Fruit fly (Drosophila melanogaster): ENCODE results near the gene CG2200.

The CG2200 gene

dm6 chrX:13109583-13110126 lies 15.6 kb downstream of the CG2200 start (continued):
- TF ChIP-seq scrt (GFP tag; optimal IDR thresholded peaks at IDR 0.05) (no peak), CG8089 (GFP tag; optimal IDR thresholded peaks at IDR 0.05) (no peak), CG32532 (GFP tag; IDR thresholded peaks at IDR 0.05) (peak; percentile 64; the same call in 1 of the 2 replicates), pum (GFP tag; optimal IDR thresholded peaks at IDR 0.05) (no peak), CG2199 (GFP tag; IDR thresholded peaks at IDR 0.05) (no peak), CG10321 (GFP tag; IDR thresholded peaks at IDR 0.05) (peak; percentile 44; the same call in 1 of the 2 replicates), wor (GFP tag; IDR thresholded peaks at IDR 0.05) (no peak), CG17802 (tag; optimal IDR thresholded peaks at IDR 0.05) (no peak), CHES-1-like (GFP tag; optimal IDR thresholded peaks at IDR 0.05) (no peak), CG7271 (tag; optimal IDR thresholded peaks at IDR 0.05) (no peak), eve (GFP tag; optimal IDR thresholded peaks at IDR 0.05) (no peak), Doc2 (GFP tag; IDR thresholded peaks at IDR 0.05) (no peak), CG4730 (GFP tag; IDR thresholded peaks at IDR 0.05) (0 out of 2 replicates have a peak, but pooled peaks have one; percentile 13), Asciz (GFP tag; optimal IDR thresholded peaks at IDR 0.05) (no peak), CG8765 (GFP tag; IDR thresholded peaks at IDR 0.05) (no peak), gfzf (GFP tag; optimal IDR thresholded peaks at IDR 0.05) (no peak), CG13123 (GFP tag; optimal IDR thresholded peaks at IDR 0.05) (no peak), PHDP (tag; optimal IDR thresholded peaks at IDR 0.05) (peak; percentile 63), CG10565 (GFP tag; optimal IDR thresholded peaks at IDR 0.05) (no peak), nom (GFP tag; optimal IDR thresholded peaks at IDR 0.05) (no peak), CG11696 (GFP tag; IDR thresholded peaks at IDR 0.05) (0 out of 2 replicates have a peak, but pooled peaks have one; percentile 32), CG17359 (tag; optimal IDR thresholded peaks at IDR 0.05) (peak; percentile 64), CG16813 (GFP tag; IDR thresholded peaks at IDR 0.05; ENCODE audit: partially characterized antibody) (no peak), Hand (GFP tag; optimal IDR thresholded peaks at IDR 0.05) (no peak), ham (GFP tag; IDR thresholded peaks at IDR 0.05) (no peak), CG3726 (GFP tag; IDR thresholded peaks at IDR 0.05) (no peak), CG3065 (GFP tag; optimal IDR thresholded peaks at IDR 0.05) (no peak), CG15696 (tag; optimal IDR thresholded peaks at IDR 0.05) (no peak), onecut (GFP tag; IDR thresholded peaks at IDR 0.05) (no peak), CG12744 (GFP tag; optimal IDR thresholded peaks at IDR 0.05) (no peak), CG11504 (tag; optimal IDR thresholded peaks at IDR 0.05) (peak; percentile 76), Abd-B (GFP tag; optimal IDR thresholded peaks at IDR 0.05) (peak; percentile 35), CG12391 (tag; optimal IDR thresholded peaks at IDR 0.05) (peak; percentile 68), Fer2 (tag; optimal IDR thresholded peaks at IDR 0.05) (peak; percentile 19), CG4328 (GFP tag; optimal IDR thresholded peaks at IDR 0.05) (no peak), CG3847 (GFP tag; IDR thresholded peaks at IDR 0.05) (peak; percentile 60), Ptx1 (GFP tag; IDR thresholded peaks at IDR 0.05) (peak; percentile 71), ftz-f1 (GFP tag; optimal IDR thresholded peaks at IDR 0.05) (no peak), CG7357 (GFP tag; IDR thresholded peaks at IDR 0.05) (peak; percentile 42; the same call in 1 of the 3 replicates), CG11247 (GFP tag; IDR thresholded peaks at IDR 0.05) (no peak), yki (optimal IDR thresholded peaks at IDR 0.05) (no peak), zen (tag; optimal IDR thresholded peaks at IDR 0.05) (no peak), HLH54F (GFP tag; optimal IDR thresholded peaks at IDR 0.05) (no peak), CG7372 (GFP tag; IDR thresholded peaks at IDR 0.05) (0 out of 2 replicates have a peak, but pooled peaks have one; percentile 22), danr (GFP tag; IDR thresholded peaks at IDR 0.05) (no peak), wdn (GFP tag; IDR thresholded peaks at IDR 0.05) (no peak), nerfin-1 (tag; optimal IDR thresholded peaks at IDR 0.05) (no peak), peb (GFP tag; IDR thresholded peaks at IDR 0.05) (no peak), stwl (tag; optimal IDR thresholded peaks at IDR 0.05) (no peak), repo (GFP tag; optimal IDR thresholded peaks at IDR 0.05) (no peak), CG3281 (GFP tag; optimal IDR thresholded peaks at IDR 0.05) (peak; percentile 17)

All from whole organism, embryonic.